Worm (Caenorhabditis elegans) whole organism, midembryonic: ENCODE results near the gene ntl-4.

Experiments
- T22C8.4 ChIP-seq: fragments of 200-800 bp; sonication (Bioruptor generic); IDR thresholded peaks from 2 replicates; pipeline ENCODE4 v1.3.6; 2022; ENCODE audit warnings: missing genetic modification characterization, missing compliant biosample characterization
- ref-1 ChIP-seq: fragments of 200-800 bp; sonication (Bioruptor generic); conservative IDR thresholded peaks from 2 replicates; pipeline ENCODE4 v1.3.6; 2022; ENCODE audit warnings: missing genetic modification reagents, missing genetic modification characterization, missing compliant biosample characterization
- ztf-23 ChIP-seq: fragments of 200-800 bp; sonication (Bioruptor generic); IDR thresholded peaks from 2 replicates; pipeline ENCODE4 v1.3.6; 2022; ENCODE audit warnings: missing genetic modification reagents, missing genetic modification characterization, missing compliant biosample characterization
- ztf-29 ChIP-seq: fragments of 200-800 bp; sonication (Bioruptor generic); IDR thresholded peaks from 2 replicates; pipeline ENCODE4 v1.3.6; 2022; ENCODE audit warnings: missing genetic modification reagents, missing genetic modification characterization, missing compliant biosample characterization

DNA sequence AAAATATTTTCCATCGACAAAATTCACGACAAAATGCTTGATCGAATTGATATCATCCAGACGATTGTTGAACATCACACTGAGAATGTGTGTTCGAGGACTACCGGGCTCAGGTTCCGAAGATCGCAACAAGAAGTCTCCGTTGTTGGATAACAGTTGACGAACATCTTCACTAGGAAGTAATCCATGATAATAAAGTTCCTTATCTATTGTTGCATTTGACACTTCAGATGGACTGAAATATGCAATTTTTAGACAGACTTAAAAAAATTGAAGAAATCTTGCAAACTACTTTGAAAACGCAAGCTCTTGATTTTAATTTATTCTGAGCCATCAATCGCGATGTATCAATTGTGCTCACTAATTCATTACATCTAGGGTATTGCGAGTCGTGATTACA, 33.1 kb upstream of the ntl-4 start:
- TF ChIP-seq ztf-29 (GFP tag; lab: Robert Waterston, UW) (no peak), T22C8.4 (GFP tag; lab: Robert Waterston, UW) (no peak), ztf-23 (GFP tag; lab: Robert Waterston, UW) (no peak), ref-1 (GFP tag; lab: Robert Waterston, UW) (no peak)
